Fruit fly (Drosophila melanogaster) whole organism, embryonic: ENCODE data around the gene APC4.
A peak's percentile ranks its signal among the peaks of the same experiment; 100 is the strongest.

Experiments
- Ada2b ChIP-seq: fragments of 200-800 bp; sonication (Bioruptor generic); IDR thresholded peaks from 2 replicates; pipeline ENCODE4 v1.3.6; 2022; ENCODE audit warnings: missing biosample characterization, missing genetic modification characterization
- CG11398 ChIP-seq: fragments of 200-800 bp; sonication (Bioruptor generic); optimal IDR thresholded peaks from 2 replicates; lab custom pipeline; 2016; ENCODE audit warnings: missing biosample characterization, missing genetic modification characterization
- CG13424 ChIP-seq: fragments of 200-800 bp; sonication (Bioruptor generic); optimal IDR thresholded peaks from 2 replicates; lab custom pipeline; 2019; ENCODE audit warnings: missing biosample characterization, mild to moderate bottlenecking, missing genetic modification characterization, moderate library complexity
- CG14441 ChIP-seq: fragments of 200-800 bp; sonication (Bioruptor generic); IDR thresholded peaks from 2 replicates; pipeline ENCODE4 v1.3.6; 2022; ENCODE audit warnings: missing biosample characterization, missing genetic modification characterization
- CG14667 ChIP-seq: fragments of 200-800 bp; sonication (Bioruptor generic); IDR thresholded peaks from 2 replicates; pipeline ENCODE4 v1.3.6; 2022; ENCODE audit warnings: missing biosample characterization, missing genetic modification characterization
- CG17359 ChIP-seq: fragments of 200-800 bp; sonication (Bioruptor generic); optimal IDR thresholded peaks from 3 replicates; lab custom pipeline; 2018; ENCODE audit warnings: missing biosample characterization, mild to moderate bottlenecking, missing genetic modification characterization, moderate library complexity
- CG17912 ChIP-seq: fragments of 200-800 bp; sonication (Bioruptor generic); optimal IDR thresholded peaks from 2 replicates; lab custom pipeline; 2018; ENCODE audit warnings: missing biosample characterization, mild to moderate bottlenecking, missing genetic modification characterization
- CG2199 ChIP-seq: fragments of 200-800 bp; sonication (Bioruptor generic); IDR thresholded peaks from 3 replicates; pipeline ENCODE4 v1.3.6; 2022; ENCODE audit warnings: missing biosample characterization, missing genetic modification characterization
- CG2202 ChIP-seq: fragments of 200-800 bp; sonication (Bioruptor generic); optimal IDR thresholded peaks from 2 replicates; lab custom pipeline; 2018; ENCODE audit warnings: missing biosample characterization, mild to moderate bottlenecking, missing genetic modification characterization
- CG3407 ChIP-seq: fragments of 200-800 bp; sonication (Bioruptor generic); optimal IDR thresholded peaks from 2 replicates; lab custom pipeline; 2018; ENCODE audit warnings: missing biosample characterization, mild to moderate bottlenecking, missing genetic modification characterization
- CG3995 ChIP-seq: fragments of 200-800 bp; sonication (Bioruptor generic); optimal IDR thresholded peaks from 3 replicates; lab custom pipeline; 2016; ENCODE audit warnings: missing biosample characterization, missing genetic modification characterization
- CG5180 ChIP-seq: fragments of 200-800 bp; sonication (Bioruptor generic); optimal IDR thresholded peaks from 3 replicates; lab custom pipeline; 2017; ENCODE audit warnings: missing biosample characterization, missing genetic modification characterization, mild to moderate bottlenecking, moderate library complexity, missing genetic modification reagents
- CG6272 ChIP-seq: fragments of 200-800 bp; sonication (Bioruptor generic); IDR thresholded peaks from 2 replicates; pipeline ENCODE4 v1.3.6; 2022; ENCODE audit warnings: missing biosample characterization, missing genetic modification characterization
- CG6683 ChIP-seq: fragments of 200-800 bp; sonication (Bioruptor generic); optimal IDR thresholded peaks from 2 replicates; lab custom pipeline; 2017; ENCODE audit warnings: missing biosample characterization, mild to moderate bottlenecking, missing genetic modification characterization, missing genetic modification reagents
- CG7987 ChIP-seq: fragments of 200-800 bp; sonication (Bioruptor generic); optimal IDR thresholded peaks from 2 replicates; lab custom pipeline; 2018; ENCODE audit warnings: missing biosample characterization, mild to moderate bottlenecking, missing genetic modification characterization, moderate library complexity
- CG8765 ChIP-seq: fragments of 200-800 bp; sonication (Bioruptor generic); IDR thresholded peaks from 2 replicates; pipeline ENCODE4 v1.3.6; 2022; ENCODE audit warnings: missing biosample characterization, missing genetic modification characterization
- D ChIP-seq, 2 experiments: fragments of 200-800 bp in 1 of 2; fragments of >200 bp in 1 of 2; sonication (Bioruptor generic) in 1 of 2; optimal IDR thresholded peaks; 2 replicates in 1 of 2; 3 replicates in 1 of 2; lab custom pipeline; 2017; ENCODE audit warnings: mild to moderate bottlenecking in 1 of 2, missing biosample characterization in 1 of 2, missing genetic modification characterization in 1 of 2, missing genetic modification reagents in 1 of 2
- D19B ChIP-seq: fragments of 200-800 bp; sonication (Bioruptor generic); optimal IDR thresholded peaks from 2 replicates; lab custom pipeline; 2017; ENCODE audit warnings: missing biosample characterization, mild to moderate bottlenecking, missing genetic modification characterization
- Dfd ChIP-seq, 2 experiments: fragments of >200 bp; optimal IDR thresholded peaks; 2 replicates each; lab custom pipeline; 2017; ENCODE audit warnings: missing biosample characterization in 2 of 2, missing genetic modification characterization in 2 of 2
- Eip74EF ChIP-seq, 2 experiments: fragments of 200-800 bp in 1 of 2; fragments of >200 bp in 1 of 2; sonication (Bioruptor generic) in 1 of 2; optimal IDR thresholded peaks; 2 replicates each; lab custom pipeline; 2017 to 2019; ENCODE audit warnings: missing biosample characterization in 2 of 2, missing genetic modification characterization in 2 of 2, mild to moderate bottlenecking in 1 of 2, moderate library complexity in 1 of 2
- Fer1 ChIP-seq: fragments of 200-800 bp; sonication (Bioruptor generic); optimal IDR thresholded peaks from 2 replicates; lab custom pipeline; 2017; ENCODE audit warnings: missing biosample characterization, mild to moderate bottlenecking, missing genetic modification characterization
- HmgD ChIP-seq: fragments of 200-800 bp; sonication (Bioruptor generic); optimal IDR thresholded peaks from 3 replicates; lab custom pipeline; 2016; ENCODE audit warnings: missing biosample characterization, missing genetic modification characterization
- Hr3 ChIP-seq: fragments of 200-800 bp; sonication (Bioruptor generic); optimal IDR thresholded peaks from 3 replicates; lab custom pipeline; 2016; ENCODE audit warnings: missing biosample characterization, missing genetic modification characterization
- Myb ChIP-seq: fragments of 200-800 bp; sonication (Bioruptor generic); optimal IDR thresholded peaks from 2 replicates; lab custom pipeline; 2016; ENCODE audit warnings: missing biosample characterization, missing genetic modification characterization
- NC2β ChIP-seq: fragments of 200-800 bp; sonication (Bioruptor generic); optimal IDR thresholded peaks from 2 replicates; lab custom pipeline; 2016; ENCODE audit warnings: missing biosample characterization, missing genetic modification characterization
- PHDP ChIP-seq: fragments of 200-800 bp; sonication (Bioruptor generic); optimal IDR thresholded peaks from 3 replicates; lab custom pipeline; 2018; ENCODE audit warnings: missing biosample characterization, mild to moderate bottlenecking, missing genetic modification characterization, moderate library complexity
- Rx ChIP-seq: fragments of 200-800 bp; sonication (Bioruptor generic); IDR thresholded peaks from 2 replicates; pipeline ENCODE4 v1.3.6; 2022; ENCODE audit warnings: missing biosample characterization, missing genetic modification characterization
- Side ChIP-seq: fragments of 200-800 bp; sonication (Bioruptor generic); optimal IDR thresholded peaks from 2 replicates; lab custom pipeline; 2016; ENCODE audit warnings: missing biosample characterization, missing genetic modification characterization
- al ChIP-seq: fragments of 200-800 bp; sonication (Bioruptor generic); IDR thresholded peaks from 2 replicates; pipeline ENCODE4 v1.3.6; 2022; ENCODE audit warnings: missing biosample characterization, missing genetic modification characterization
- amos ChIP-seq: fragments of 200-800 bp; sonication (Bioruptor generic); IDR thresholded peaks from 2 replicates; pipeline ENCODE4 v1.3.6; 2022; ENCODE audit warnings: missing biosample characterization, missing genetic modification characterization; ENCODE audit not compliant: partially characterized antibody
- br ChIP-seq: fragments of >200 bp; optimal IDR thresholded peaks from 2 replicates; lab custom pipeline; 2017
- bsh ChIP-seq, 2 experiments: fragments of 200-800 bp; sonication (Bioruptor generic); optimal IDR thresholded peaks; 2 replicates each; lab custom pipeline; 2017 to 2018; ENCODE audit warnings: mild to moderate bottlenecking in 2 of 2, missing biosample characterization in 2 of 2, missing genetic modification characterization in 2 of 2, moderate library complexity in 1 of 2
- cad ChIP-seq: fragments of >200 bp; optimal IDR thresholded peaks from 2 replicates; lab custom pipeline; 2017; ENCODE audit warnings: missing biosample characterization, missing genetic modification characterization
- chif ChIP-seq, 2 experiments: fragments of 200-800 bp; sonication (Bioruptor generic); optimal IDR thresholded peaks; 3 replicates each; lab custom pipeline; 2016; ENCODE audit warnings: missing biosample characterization in 2 of 2, missing genetic modification characterization in 2 of 2
- crc ChIP-seq: fragments of 200-800 bp; sonication (Bioruptor generic); optimal IDR thresholded peaks from 2 replicates; lab custom pipeline; 2016; ENCODE audit warnings: missing biosample characterization, missing genetic modification characterization
- danr ChIP-seq: fragments of 200-800 bp; sonication (Bioruptor generic); IDR thresholded peaks from 2 replicates; pipeline ENCODE4 v1.3.6; 2022; ENCODE audit warnings: missing biosample characterization, missing genetic modification characterization
- ftz-f1 ChIP-seq: fragments of 200-800 bp; sonication (Bioruptor generic); optimal IDR thresholded peaks from 2 replicates; lab custom pipeline; 2016; ENCODE audit warnings: missing biosample characterization, missing genetic modification characterization
- gro ChIP-seq: fragments of 200-800 bp; sonication (Bioruptor generic); optimal IDR thresholded peaks from 2 replicates; lab custom pipeline; 2016; ENCODE audit warnings: missing biosample characterization, missing genetic modification characterization
- hbn ChIP-seq: fragments of 200-800 bp; sonication (Bioruptor generic); IDR thresholded peaks from 2 replicates; pipeline ENCODE4 v1.3.6; 2022; ENCODE audit warnings: missing biosample characterization, missing genetic modification characterization; ENCODE audit not compliant: partially characterized antibody
- lov ChIP-seq, 2 experiments: fragments of 200-800 bp in 1 of 2; fragments of >200 bp in 1 of 2; sonication (Bioruptor generic) in 1 of 2; IDR thresholded peaks in 1 of 2; optimal IDR thresholded peaks in 1 of 2; 2 replicates in 1 of 2; 3 replicates in 1 of 2; pipeline versions ENCODE4 v1.3.6 to Lab custom; 2017 to 2022; ENCODE audit warnings: missing biosample characterization in 1 of 2, missing genetic modification characterization in 1 of 2
- oc ChIP-seq: fragments of 200-800 bp; sonication (Bioruptor generic); optimal IDR thresholded peaks from 2 replicates; lab custom pipeline; 2018; ENCODE audit warnings: missing biosample characterization, mild to moderate bottlenecking, missing genetic modification characterization, moderate library complexity
- p53 ChIP-seq: fragments of 200-800 bp; sonication (Bioruptor generic); optimal IDR thresholded peaks from 2 replicates; lab custom pipeline; 2016; ENCODE audit warnings: missing biosample characterization, missing genetic modification characterization
- pnt ChIP-seq: fragments of 200-800 bp; sonication (Bioruptor generic); optimal IDR thresholded peaks from 3 replicates; lab custom pipeline; 2016; ENCODE audit warnings: missing biosample characterization, missing genetic modification characterization
- ranshi ChIP-seq: fragments of 200-800 bp; sonication (Bioruptor generic); IDR thresholded peaks from 2 replicates; pipeline ENCODE4 v1.3.6; 2022; ENCODE audit warnings: missing biosample characterization, missing genetic modification characterization
- sc ChIP-seq, 3 experiments: fragments of >200 bp in 2 of 3; fragments of 200-800 bp in 1 of 3; sonication (Bioruptor generic) in 1 of 3; optimal IDR thresholded peaks; 2 replicates in 2 of 3; 3 replicates in 1 of 3; lab custom pipeline; 2017; ENCODE audit warnings: mild to moderate bottlenecking in 1 of 3, missing biosample characterization in 1 of 3, missing genetic modification characterization in 1 of 3, missing genetic modification reagents in 1 of 3
- scrt ChIP-seq: fragments of 200-800 bp; sonication (Bioruptor generic); optimal IDR thresholded peaks from 2 replicates; lab custom pipeline; 2018; ENCODE audit warnings: missing biosample characterization, mild to moderate bottlenecking, missing genetic modification characterization, moderate library complexity
- sisA ChIP-seq: fragments of 200-800 bp; sonication (Bioruptor generic); IDR thresholded peaks from 2 replicates; pipeline ENCODE4 v1.3.6; 2022; ENCODE audit warnings: missing biosample characterization, missing genetic modification characterization
- slou ChIP-seq: fragments of 200-800 bp; sonication (Bioruptor generic); optimal IDR thresholded peaks from 3 replicates; lab custom pipeline; 2016; ENCODE audit warnings: missing biosample characterization, missing genetic modification characterization
- stc ChIP-seq: fragments of 200-800 bp; sonication (Bioruptor generic); IDR thresholded peaks from 2 replicates; pipeline ENCODE4 v1.3.6; 2022; ENCODE audit warnings: missing biosample characterization, missing genetic modification characterization

APC4 gene

dm6 chrX:9047725-9048384 is 34.9 kb upstream of the APC4 start (continued):
- TF ChIP-seq sc (optimal IDR thresholded peaks at IDR 0.05; lab: Kevin White, UChicago) = no peak
- peak; percentile 60 for TF ChIP-seq sc (GFP tag; optimal IDR thresholded peaks at IDR 0.05; lab: Kevin White, UChicago)
- no peak for TF ChIP-seq ftz-f1 (GFP tag; lab: Kevin White, UChicago)
- no peak for TF ChIP-seq Dfd (GFP tag; optimal IDR thresholded peaks at IDR 0.05; lab: Kevin White, UChicago)
- TF ChIP-seq HmgD (GFP tag; lab: Kevin White, UChicago) = no peak
- no peak for TF ChIP-seq br (lab: Kevin White, UChicago)
- no peak for TF ChIP-seq lov (optimal IDR thresholded peaks at IDR 0.05; lab: Kevin White, UChicago)
- no peak for TF ChIP-seq lov (GFP tag; IDR thresholded peaks at IDR 0.05; lab: Robert Waterston, UW)
- TF ChIP-seq PHDP (tag; lab: Kevin White, UChicago) = peak; percentile 73
- TF ChIP-seq scrt = no peak
- TF ChIP-seq bsh (GFP tag; optimal IDR thresholded peaks at IDR 0.05; lab: Kevin White, UChicago) = peak; percentile 58 to 87
- no peak for TF ChIP-seq CG11398 (GFP tag; lab: Kevin White, UChicago)
- TF ChIP-seq amos (GFP tag; lab: Robert Waterston, UW) = no peak
- TF ChIP-seq al = no peak
- TF ChIP-seq sisA (GFP tag; lab: Robert Waterston, UW) = peak; percentile 40; the same call in 1 of the 2 replicates
- TF ChIP-seq NC2β (GFP tag; lab: Kevin White, UChicago) = peak; percentile 6
- no peak for TF ChIP-seq pnt (GFP tag; lab: Kevin White, UChicago)
- no peak for TF ChIP-seq danr (GFP tag; lab: Robert Waterston, UW)
- TF ChIP-seq CG6683 (GFP tag; lab: Kevin White, UChicago) = no peak
- no peak for TF ChIP-seq D19B (GFP tag; lab: Kevin White, UChicago)
- no peak for TF ChIP-seq CG3995 (GFP tag; lab: Kevin White, UChicago)
- TF ChIP-seq chif (GFP tag; optimal IDR thresholded peaks at IDR 0.05; lab: Kevin White, UChicago) = peak in 1 of 2 experiments; percentile 37
- peak; percentile 82 for TF ChIP-seq CG13424 (tag; lab: Kevin White, UChicago)
- no peak for TF ChIP-seq cad
- TF ChIP-seq oc = peak; percentile 56
- TF ChIP-seq D (optimal IDR thresholded peaks at IDR 0.05; lab: Kevin White, UChicago) = no peak
- TF ChIP-seq D (GFP tag; optimal IDR thresholded peaks at IDR 0.05; lab: Kevin White, UChicago) = peak; percentile 73
- peak; percentile 29; the same call in 1 of the 2 replicates for TF ChIP-seq ranshi
- no peak for TF ChIP-seq p53 (GFP tag; lab: Kevin White, UChicago)
- no peak for TF ChIP-seq Rx (GFP tag; lab: Robert Waterston, UW)
- TF ChIP-seq CG17912 (GFP tag; lab: Kevin White, UChicago) = no peak
- TF ChIP-seq CG6272 = no peak
- peak; percentile 55 for TF ChIP-seq Hr3 (GFP tag; lab: Kevin White, UChicago)
- no peak for TF ChIP-seq CG2199 (GFP tag; lab: Robert Waterston, UW)
- no peak for TF ChIP-seq Fer1 (GFP tag; lab: Kevin White, UChicago)
- TF ChIP-seq CG3407 (GFP tag; lab: Kevin White, UChicago) = peak; percentile 56
- TF ChIP-seq CG17359 (tag; lab: Kevin White, UChicago) = peak; percentile 74
- no peak for TF ChIP-seq Ada2b (GFP tag; lab: Robert Waterston, UW)
- TF ChIP-seq CG14667 (GFP tag; lab: Robert Waterston, UW) = peak; percentile 30; the same call in 1 of the 2 replicates
- TF ChIP-seq hbn (GFP tag; lab: Robert Waterston, UW) = no peak
- TF ChIP-seq stc (GFP tag; lab: Robert Waterston, UW) = peak; percentile 68
- peak; percentile 14 for TF ChIP-seq CG5180 (GFP tag; lab: Kevin White, UChicago)
- TF ChIP-seq crc (GFP tag; lab: Kevin White, UChicago) = no peak
- TF ChIP-seq CG8765 = no peak
- no peak for TF ChIP-seq slou (GFP tag; lab: Kevin White, UChicago)
- TF ChIP-seq CG7987 = no peak
- no peak for TF ChIP-seq CG14441 (GFP tag; lab: Robert Waterston, UW)
- TF ChIP-seq Eip74EF (GFP tag; optimal IDR thresholded peaks at IDR 0.05; lab: Kevin White, UChicago) = peak in 1 of 2 experiments; percentile 66
- TF ChIP-seq Myb (GFP tag; lab: Kevin White, UChicago) = no peak
- no peak for TF ChIP-seq gro (GFP tag; lab: Kevin White, UChicago)
- peak; percentile 55 for TF ChIP-seq CG2202 (tag; lab: Kevin White, UChicago)
- TF ChIP-seq Side (GFP tag; lab: Kevin White, UChicago) = no peak
